Worm (Caenorhabditis elegans): ENCODE data around the gene W03C9.2.

- TF ChIP-seq pqm-1 (tag; optimal IDR thresholded peaks at IDR 0.05) (no peak), ama-1 (optimal IDR thresholded peaks at IDR 0.05) (no peak), dmd-4 (tag; optimal IDR thresholded peaks at IDR 0.05; ENCODE audit: borderline replicate concordance) (no peak), K09A11.1 (tag; optimal IDR thresholded peaks at IDR 0.05; ENCODE audit: insufficient read depth) (no peak), hlh-30 (tag; optimal IDR thresholded peaks at IDR 0.05; ENCODE audit: insufficient read depth) (no peak), elt-2 (tag; optimal IDR thresholded peaks at IDR 0.05) (no peak), hlh-8 (tag; optimal IDR thresholded peaks at IDR 0.05) (no peak), gmeb-2 (tag; optimal IDR thresholded peaks at IDR 0.05) (no peak), pag-3 (tag; optimal IDR thresholded peaks at IDR 0.05; ENCODE audit: borderline replicate concordance) (no peak), pax-1 (tag; optimal IDR thresholded peaks at IDR 0.05) (no peak)
Observed at ce11 chrII:11969033-11969432, 6.9 kb downstream of the W03C9.2 start.
